Worm (Caenorhabditis elegans) whole organism, young adult: ENCODE measurements around the gene F14F7.7.
A peak's percentile ranks its signal among the peaks of the same experiment; 100 is the strongest.

ENCODE experiments used
- B0019.2 ChIP-seq: fragments of 200-800 bp; sonication (Bioruptor generic); conservative IDR thresholded peaks from 2 replicates; pipeline ENCODE4 v1.3.6; 2022; ENCODE audit warnings: missing genetic modification reagents, missing genetic modification characterization, missing compliant biosample characterization
- B0035.1 ChIP-seq: sonication (generic microtip); optimal IDR thresholded peaks from 2 replicates; lab custom pipeline; 2016; ENCODE audit warnings: missing genetic modification characterization, mild to moderate bottlenecking, missing compliant biosample characterization, missing genotype, missing genetic modification reagents
- B0261.1 ChIP-seq: sonication (generic microtip); optimal IDR thresholded peaks from 2 replicates; lab custom pipeline; 2016; ENCODE audit warnings: mild to moderate bottlenecking, missing genetic modification characterization, moderate library complexity, missing compliant biosample characterization
- C06A6.2 ChIP-seq: fragments of 200-800 bp; sonication (Bioruptor generic); conservative IDR thresholded peaks from 2 replicates; pipeline ENCODE4 v1.3.6; 2022; ENCODE audit warnings: missing genetic modification characterization, missing compliant biosample characterization
- D2030.7 ChIP-seq: fragments of 200-800 bp; sonication (Bioruptor generic); IDR thresholded peaks from 2 replicates; pipeline ENCODE4 v1.3.6; 2022; ENCODE audit warnings: missing genetic modification reagents, missing genetic modification characterization, missing compliant biosample characterization
- F10E7.11 ChIP-seq: sonication (generic microtip); optimal IDR thresholded peaks from 2 replicates; lab custom pipeline; 2017; ENCODE audit warnings: mild to moderate bottlenecking, missing genetic modification characterization, moderate library complexity, missing compliant biosample characterization
- F23B12.7 ChIP-seq: sonication (generic microtip); optimal IDR thresholded peaks from 2 replicates; lab custom pipeline; 2017; ENCODE audit warnings: missing genetic modification characterization, mild to moderate bottlenecking, missing compliant biosample characterization, antibody characterized with exemption, moderate library complexity; ENCODE audit not compliant: insufficient read depth
- F55B11.4 ChIP-seq: sonication (generic microtip); optimal IDR thresholded peaks from 2 replicates; lab custom pipeline; 2016; ENCODE audit warnings: missing compliant biosample characterization, missing genetic modification characterization, borderline replicate concordance; ENCODE audit not compliant: insufficient read depth
- Y53F4B.3 ChIP-seq: fragments of 200-800 bp; sonication (Bioruptor generic); IDR thresholded peaks from 2 replicates; pipeline ENCODE4 v1.3.6; 2022; ENCODE audit warnings: missing genetic modification reagents, missing genetic modification characterization, missing compliant biosample characterization
- ZK185.1 ChIP-seq: sonication (generic microtip); optimal IDR thresholded peaks from 2 replicates; lab custom pipeline; 2016; ENCODE audit warnings: mild to moderate bottlenecking, missing genetic modification characterization, missing compliant biosample characterization; ENCODE audit not compliant: poor library complexity, severe bottlenecking
- akir-1 ChIP-seq: fragments of 200-800 bp; sonication (Bioruptor generic); optimal IDR thresholded peaks from 2 replicates; lab custom pipeline; 2018; ENCODE audit warnings: mild to moderate bottlenecking, missing genetic modification characterization, moderate library complexity, missing compliant biosample characterization
- aptf-2 ChIP-seq: fragments of 200-800 bp; sonication (Bioruptor generic); conservative IDR thresholded peaks from 2 replicates; pipeline ENCODE4 v1.3.6; 2022; ENCODE audit warnings: missing genetic modification reagents, missing genetic modification characterization, missing compliant biosample characterization
- attf-3 ChIP-seq: fragments of 200-800 bp; sonication (Bioruptor generic); conservative IDR thresholded peaks from 2 replicates; pipeline ENCODE4 v1.3.6; 2022; ENCODE audit warnings: missing genetic modification reagents, missing genetic modification characterization, missing compliant biosample characterization
- cebp-1 ChIP-seq, 2 experiments: fragments of 200-800 bp in 1 of 2; sonication (Bioruptor generic) in 1 of 2; sonication (generic microtip) in 1 of 2; IDR thresholded peaks in 1 of 2; optimal IDR thresholded peaks in 1 of 2; 2 replicates each; pipeline versions ENCODE4 v1.3.6 to Lab custom; 2017 to 2022; ENCODE audit warnings: missing compliant biosample characterization in 2 of 2, missing genetic modification characterization in 2 of 2, mild to moderate bottlenecking in 1 of 2, missing genetic modification reagents in 1 of 2, moderate library complexity in 1 of 2
- ceh-100 ChIP-seq: fragments of 200-800 bp; sonication (Bioruptor generic); IDR thresholded peaks from 2 replicates; pipeline ENCODE4 v1.3.6; 2022; ENCODE audit warnings: missing genetic modification reagents, missing genetic modification characterization, missing compliant biosample characterization
- ceh-58 ChIP-seq: fragments of 200-800 bp; sonication (Bioruptor generic); IDR thresholded peaks from 2 replicates; pipeline ENCODE4 v1.3.6; 2022; ENCODE audit warnings: missing genetic modification characterization, missing compliant biosample characterization
- ceh-91 ChIP-seq: fragments of 200-800 bp; sonication (Bioruptor generic); IDR thresholded peaks from 2 replicates; pipeline ENCODE4 v1.3.6; 2022; ENCODE audit warnings: missing genetic modification reagents, missing genetic modification characterization, missing compliant biosample characterization
- die-1 ChIP-seq: sonication (generic microtip); optimal IDR thresholded peaks from 2 replicates; lab custom pipeline; 2016; ENCODE audit warnings: missing genotype, mild to moderate bottlenecking, missing genetic modification characterization, missing compliant biosample characterization
- efl-1 ChIP-seq: fragments of 150-350 bp; optimal IDR thresholded peaks from 2 replicates; lab custom pipeline; 2014; ENCODE audit warnings: missing biosample characterization, missing genetic modification reagents, missing genetic modification characterization
- egl-18 ChIP-seq: fragments of 200-800 bp; sonication (Bioruptor generic); IDR thresholded peaks from 2 replicates; pipeline ENCODE4 v1.3.6; 2022; ENCODE audit warnings: missing genetic modification reagents, missing genetic modification characterization, missing compliant biosample characterization
- egl-44 ChIP-seq: fragments of 200-800 bp; sonication (Bioruptor generic); IDR thresholded peaks from 2 replicates; pipeline ENCODE4 v1.3.6; 2022; ENCODE audit warnings: missing genetic modification reagents, missing genetic modification characterization, missing compliant biosample characterization
- egrh-3 ChIP-seq: fragments of 200-800 bp; sonication (Bioruptor generic); IDR thresholded peaks from 2 replicates; pipeline ENCODE4 v1.3.6; 2022; ENCODE audit warnings: missing genetic modification reagents, missing genetic modification characterization, missing compliant biosample characterization
- ets-4 ChIP-seq: fragments of 200-800 bp; sonication (Bioruptor generic); optimal IDR thresholded peaks from 2 replicates; lab custom pipeline; 2018; ENCODE audit warnings: mild to moderate bottlenecking, missing genetic modification characterization, missing compliant biosample characterization
- fkh-3 ChIP-seq: sonication (generic microtip); optimal IDR thresholded peaks from 2 replicates; lab custom pipeline; 2016; ENCODE audit warnings: mild to moderate bottlenecking, missing genetic modification characterization, missing compliant biosample characterization
- hlh-12 ChIP-seq: sonication (generic microtip); optimal IDR thresholded peaks from 2 replicates; lab custom pipeline; 2016; ENCODE audit warnings: missing genetic modification characterization, missing compliant biosample characterization
- hlh-26 ChIP-seq: fragments of 200-800 bp; sonication (Bioruptor generic); conservative IDR thresholded peaks from 2 replicates; pipeline ENCODE4 v1.3.6; 2022; ENCODE audit warnings: missing genetic modification reagents, missing genetic modification characterization, missing compliant biosample characterization
- hmg-1.2 ChIP-seq: fragments of 200-800 bp; sonication (Bioruptor generic); IDR thresholded peaks from 2 replicates; pipeline ENCODE4 v1.3.6; 2022; ENCODE audit warnings: missing genetic modification reagents, missing genetic modification characterization, missing compliant biosample characterization
- lag-1 ChIP-seq: fragments of 200-800 bp; sonication (Bioruptor generic); IDR thresholded peaks from 2 replicates; pipeline ENCODE4 v1.3.6; 2022; ENCODE audit warnings: missing genetic modification reagents, missing genetic modification characterization, missing compliant biosample characterization
- let-526 ChIP-seq: fragments of 200-800 bp; sonication (Bioruptor generic); IDR thresholded peaks from 2 replicates; pipeline ENCODE4 v1.3.6; 2022; ENCODE audit warnings: missing genetic modification reagents, missing genetic modification characterization, missing compliant biosample characterization
- lin-26 ChIP-seq: fragments of 200-800 bp; sonication (Bioruptor generic); IDR thresholded peaks from 2 replicates; pipeline ENCODE4 v1.3.6; 2022; ENCODE audit warnings: missing genetic modification reagents, missing genetic modification characterization, missing compliant biosample characterization
- lin-35 ChIP-seq, 3 experiments: fragments of 150-350 bp in 2 of 3; sonication (generic microtip) in 1 of 3; optimal IDR thresholded peaks; 2 replicates each; lab custom pipeline; 2014 to 2018; ENCODE audit warnings: missing biosample characterization in 3 of 3, missing genetic modification characterization in 3 of 3, missing genetic modification reagents in 3 of 3
- lsy-27 ChIP-seq: sonication (generic microtip); optimal IDR thresholded peaks from 2 replicates; lab custom pipeline; 2017; ENCODE audit warnings: missing genetic modification characterization, mild to moderate bottlenecking, missing compliant biosample characterization, antibody characterized with exemption, missing genotype, borderline replicate concordance; ENCODE audit not compliant: insufficient read depth
- madf-6 ChIP-seq: fragments of 200-800 bp; sonication (Bioruptor generic); IDR thresholded peaks from 2 replicates; pipeline ENCODE4 v1.3.6; 2022; ENCODE audit warnings: missing genetic modification reagents, missing genetic modification characterization, missing compliant biosample characterization
- madf-8 ChIP-seq: fragments of 200-800 bp; sonication (Bioruptor generic); conservative IDR thresholded peaks from 2 replicates; pipeline ENCODE4 v1.3.6; 2022; ENCODE audit warnings: missing genetic modification reagents, missing genetic modification characterization, missing compliant biosample characterization
- mcd-1 ChIP-seq: fragments of 200-800 bp; sonication (Bioruptor generic); IDR thresholded peaks from 2 replicates; pipeline ENCODE4 v1.3.6; 2022; ENCODE audit warnings: missing genetic modification reagents, missing genetic modification characterization, missing compliant biosample characterization
- mel-28 ChIP-seq: sonication (generic microtip); optimal IDR thresholded peaks from 2 replicates; lab custom pipeline; 2016; ENCODE audit warnings: borderline replicate concordance, mild to moderate bottlenecking, missing genetic modification characterization, missing compliant biosample characterization
- mxl-1 ChIP-seq: sonication (generic microtip); optimal IDR thresholded peaks from 2 replicates; lab custom pipeline; 2016; ENCODE audit warnings: missing genetic modification characterization, missing compliant biosample characterization
- pbrm-1 ChIP-seq: fragments of 200-800 bp; sonication (Bioruptor generic); IDR thresholded peaks from 2 replicates; pipeline ENCODE4 v1.3.6; 2022; ENCODE audit warnings: missing genetic modification reagents, missing genetic modification characterization, missing compliant biosample characterization
- pha-4 ChIP-seq: fragments of 150-350 bp; sonication (generic microtip); optimal IDR thresholded peaks from 2 replicates; lab custom pipeline; 2014; ENCODE audit warnings: missing biosample characterization, missing genetic modification reagents, missing genetic modification characterization
- snpc-1.3 ChIP-seq: sonication (generic microtip); optimal IDR thresholded peaks from 2 replicates; lab custom pipeline; 2017; ENCODE audit warnings: missing genetic modification characterization, mild to moderate bottlenecking, missing compliant biosample characterization, antibody characterized with exemption, moderate library complexity, missing genotype, missing genetic modification reagents; ENCODE audit not compliant: insufficient read depth
- snpc-4 ChIP-seq, 5 experiments: fragments of 150-350 bp in 1 of 5; sonication (generic microtip) in 4 of 5; optimal IDR thresholded peaks; 2 replicates each; lab custom pipeline; 2014 to 2018; ENCODE audit warnings: missing genetic modification characterization in 5 of 5, missing biosample characterization in 3 of 5, antibody characterized with exemption in 2 of 5, mild to moderate bottlenecking in 2 of 5, missing compliant biosample characterization in 2 of 5, missing genotype in 2 of 5, moderate library complexity in 2 of 5, missing genetic modification reagents in 1 of 5
- tlf-1 ChIP-seq: fragments of 200-800 bp; sonication (Bioruptor generic); optimal IDR thresholded peaks from 2 replicates; lab custom pipeline; 2018; ENCODE audit warnings: mild to moderate bottlenecking, missing genetic modification characterization, missing compliant biosample characterization
- unc-62 ChIP-seq: fragments of 150-350 bp; optimal IDR thresholded peaks from 2 replicates; lab custom pipeline; 2014; ENCODE audit warnings: missing biosample characterization, missing genetic modification reagents, missing genetic modification characterization
- ztf-22 ChIP-seq: fragments of 200-800 bp; sonication (Bioruptor generic); optimal IDR thresholded peaks from 2 replicates; lab custom pipeline; 2018; ENCODE audit warnings: mild to moderate bottlenecking, missing genetic modification characterization, moderate library complexity, missing compliant biosample characterization
- ztf-6 ChIP-seq: fragments of 200-800 bp; sonication (Bioruptor generic); IDR thresholded peaks from 2 replicates; pipeline ENCODE4 v1.3.6; 2022; ENCODE audit warnings: missing genetic modification reagents, missing genetic modification characterization, missing compliant biosample characterization

The F14F7.7 gene

ce11 chrIII:13070548-13071050 lies 39.9 kb downstream of the F14F7.7 start, which contains the start of gene Y39E4B.6 (continued):
- TF ChIP-seq aptf-2 (GFP tag; lab: Robert Waterston, UW) (no peak; the same call in 1 of the 2 replicates), F55B11.4 (tag; lab: Kevin White, UChicago) (no peak), ets-4 (GFP tag; lab: Kevin White, UChicago) (peak; percentile 77), B0261.1 (tag; lab: Kevin White, UChicago) (peak; percentile 31), D2030.7 (GFP tag; lab: Robert Waterston, UW) (no peak), ZK185.1 (tag; lab: Kevin White, UChicago) (peak; percentile 86), let-526 (GFP tag; lab: Robert Waterston, UW) (peak; percentile 94), ceh-100 (GFP tag; lab: Robert Waterston, UW) (peak; percentile 62), egl-44 (GFP tag; lab: Robert Waterston, UW) (peak; percentile 77), ztf-6 (GFP tag; lab: Robert Waterston, UW) (peak; percentile 96), hlh-12 (tag; lab: Kevin White, UChicago) (no peak), ceh-91 (GFP tag; lab: Robert Waterston, UW) (0 out of 2 replicates have a peak, but pooled peaks have one; percentile 34), attf-3 (GFP tag; lab: Robert Waterston, UW) (peak; percentile 36; the same call in 1 of the 2 replicates), snpc-4 (GFP tag; optimal IDR thresholded peaks at IDR 0.05; lab: Kevin White, UChicago) (peak; percentile 23), snpc-4 (tag; optimal IDR thresholded peaks at IDR 0.05; lab: Kevin White, UChicago) (peak in 3 of 4 experiments; percentile 74 to 85 (median 85)), egrh-3 (peak; percentile 85), madf-8 (GFP tag; lab: Robert Waterston, UW) (no peak), pha-4 (tag; lab: Kevin White, UChicago) (peak; percentile 2), akir-1 (GFP tag; lab: Kevin White, UChicago) (no peak), unc-62 (GFP tag; lab: Kevin White, UChicago) (no peak), tlf-1 (peak; percentile 84), efl-1 (GFP tag; lab: Kevin White, UChicago) (no peak), fkh-3 (tag; lab: Kevin White, UChicago) (no peak), ztf-22 (peak; percentile 79), die-1 (tag; lab: Kevin White, UChicago) (peak; percentile 73), pbrm-1 (GFP tag; lab: Robert Waterston, UW) (peak; percentile 95), F23B12.7 (tag; lab: Kevin White, UChicago) (peak; percentile 81), F10E7.11 (peak; percentile 10), mel-28 (tag; lab: Kevin White, UChicago) (peak; percentile 28), lin-26 (GFP tag; lab: Robert Waterston, UW) (peak; percentile 89), hmg-1.2 (GFP tag; lab: Robert Waterston, UW) (peak; percentile 81), mcd-1 (peak; percentile 84), B0019.2 (GFP tag; lab: Robert Waterston, UW) (0 out of 2 replicates have a peak, but pooled peaks have one; percentile 10), egl-18 (peak; percentile 87), C06A6.2 (GFP tag; lab: Robert Waterston, UW) (peak; percentile 90), cebp-1 (GFP tag; IDR thresholded peaks at IDR 0.05; lab: Robert Waterston, UW) (peak; percentile 81; the same call in 1 of the 2 replicates), cebp-1 (tag; optimal IDR thresholded peaks at IDR 0.05; lab: Kevin White, UChicago) (peak; percentile 95), mxl-1 (tag; lab: Kevin White, UChicago) (no peak), snpc-1.3 (tag; lab: Kevin White, UChicago) (no peak), Y53F4B.3 (GFP tag; lab: Robert Waterston, UW) (no peak), madf-6 (GFP tag; lab: Robert Waterston, UW) (peak; percentile 47; the same call in 1 of the 2 replicates), lag-1 (GFP tag; lab: Robert Waterston, UW) (no peak), lsy-27 (tag; lab: Kevin White, UChicago) (no peak), ceh-58 (GFP tag; lab: Robert Waterston, UW) (no peak), B0035.1 (peak; percentile 73), lin-35 (GFP tag; optimal IDR thresholded peaks at IDR 0.05; lab: Kevin White, UChicago) (peak in 1 of 3 experiments; percentile 69), hlh-26 (no peak)
